Worm (Caenorhabditis elegans) whole organism, L4 larva: ENCODE measurements around the gene nlp-80.
A peak's percentile ranks its signal among the peaks of the same experiment; 100 is the strongest.

Experiments
- D1046.2 ChIP-seq: fragments of 200-800 bp; sonication (Bioruptor generic); IDR thresholded peaks from 2 replicates; pipeline ENCODE4 v1.3.6; 2022; ENCODE audit warnings: missing genetic modification characterization, missing compliant biosample characterization
- F37D6.2 ChIP-seq: sonication (generic microtip); optimal IDR thresholded peaks from 2 replicates; lab custom pipeline; 2016; ENCODE audit warnings: mild to moderate bottlenecking, missing genetic modification characterization, missing compliant biosample characterization
- F49E8.2 ChIP-seq: sonication (generic microtip); optimal IDR thresholded peaks from 2 replicates; lab custom pipeline; 2016; ENCODE audit warnings: missing compliant biosample characterization, mild to moderate bottlenecking, missing genetic modification characterization, borderline replicate concordance
- Y105C5A.15 ChIP-seq: fragments of 200-800 bp; sonication (Bioruptor generic); IDR thresholded peaks from 2 replicates; pipeline ENCODE4 v1.3.6; 2022; ENCODE audit warnings: missing genetic modification characterization, missing compliant biosample characterization
- aha-1 ChIP-seq: fragments of 150-350 bp; peaks from one replicate; lab custom pipeline; 2014; ENCODE audit warnings: missing biosample characterization, missing genetic modification characterization
- attf-4 ChIP-seq: sonication (generic microtip); optimal IDR thresholded peaks from 3 replicates; lab custom pipeline; 2017; ENCODE audit warnings: missing biosample characterization, missing genetic modification characterization
- ceh-20 ChIP-seq: fragments of 200-800 bp; sonication (Bioruptor generic); IDR thresholded peaks from 2 replicates; pipeline ENCODE4 v1.3.6; 2022; ENCODE audit warnings: missing genetic modification reagents, missing genetic modification characterization, missing compliant biosample characterization
- ceh-32 ChIP-seq: sonication (generic microtip); optimal IDR thresholded peaks from 2 replicates; lab custom pipeline; 2016; ENCODE audit warnings: mild to moderate bottlenecking, missing genetic modification characterization, missing compliant biosample characterization; ENCODE audit not compliant: poor library complexity
- ctbp-1 ChIP-seq: fragments of 200-800 bp; sonication (Bioruptor generic); IDR thresholded peaks from 2 replicates; pipeline ENCODE4 v1.3.6; 2022; ENCODE audit warnings: missing genetic modification reagents, missing genetic modification characterization, missing compliant biosample characterization
- daf-16 ChIP-seq, 3 experiments: sonication (generic microtip); optimal IDR thresholded peaks; 2 replicates each; lab custom pipeline; 2016 to 2017; ENCODE audit warnings: missing genetic modification characterization in 3 of 3, missing genetic modification reagents in 3 of 3, mild to moderate bottlenecking in 2 of 3, missing compliant biosample characterization in 2 of 3, missing biosample characterization in 1 of 3, moderate library complexity in 1 of 3
- daf-8 ChIP-seq: fragments of 200-800 bp; sonication (Bioruptor generic); IDR thresholded peaks from 2 replicates; pipeline ENCODE4 v1.3.6; 2022; ENCODE audit warnings: missing genetic modification characterization, missing compliant biosample characterization
- dmd-8 ChIP-seq: fragments of 200-800 bp; sonication (Bioruptor generic); IDR thresholded peaks from 2 replicates; pipeline ENCODE4 v1.3.6; 2022; ENCODE audit warnings: missing genetic modification characterization, missing compliant biosample characterization
- dmd-9 ChIP-seq: fragments of 200-800 bp; sonication (Bioruptor generic); IDR thresholded peaks from 2 replicates; pipeline ENCODE4 v1.3.6; 2022; ENCODE audit warnings: missing genetic modification reagents, missing genetic modification characterization, missing compliant biosample characterization
- fkh-10 ChIP-seq: fragments of 150-350 bp; optimal IDR thresholded peaks from 2 replicates; lab custom pipeline; 2014; ENCODE audit warnings: missing biosample characterization, missing genetic modification reagents, missing genetic modification characterization
- fos-1 ChIP-seq: fragments of 150-350 bp; optimal IDR thresholded peaks from 2 replicates; lab custom pipeline; 2014; ENCODE audit warnings: missing biosample characterization, missing genetic modification characterization
- gei-8 ChIP-seq: fragments of 200-800 bp; sonication (Bioruptor generic); optimal IDR thresholded peaks from 2 replicates; lab custom pipeline; 2018; ENCODE audit warnings: mild to moderate bottlenecking, missing genetic modification characterization, missing compliant biosample characterization
- hif-1 ChIP-seq, 2 experiments: sonication (generic microtip); optimal IDR thresholded peaks; 2 replicates each; lab custom pipeline; 2016 to 2017; ENCODE audit warnings: missing compliant biosample characterization in 2 of 2, missing genetic modification characterization in 2 of 2, missing genetic modification reagents in 2 of 2, missing genotype in 2 of 2, mild to moderate bottlenecking in 1 of 2
- hlh-11 ChIP-seq: fragments of 200-800 bp; sonication (Bioruptor generic); optimal IDR thresholded peaks from 2 replicates; lab custom pipeline; 2018; ENCODE audit warnings: mild to moderate bottlenecking, missing genetic modification characterization, missing compliant biosample characterization
- hmg-1.1 ChIP-seq: fragments of 200-800 bp; sonication (Bioruptor generic); IDR thresholded peaks from 2 replicates; pipeline ENCODE4 v1.3.6; 2022; ENCODE audit warnings: missing genetic modification reagents, missing genetic modification characterization, missing compliant biosample characterization
- lin-38 ChIP-seq: fragments of 200-800 bp; sonication (Bioruptor generic); IDR thresholded peaks from 2 replicates; pipeline ENCODE4 v1.3.6; 2022; ENCODE audit warnings: missing genetic modification reagents, missing genetic modification characterization, missing compliant biosample characterization
- lsy-2 ChIP-seq, 2 experiments: fragments of 150-350 bp in 1 of 2; sonication (generic microtip) in 1 of 2; optimal IDR thresholded peaks; 2 replicates each; lab custom pipeline; 2014 to 2017; ENCODE audit warnings: missing biosample characterization in 2 of 2, missing genetic modification characterization in 2 of 2
- mep-1 ChIP-seq: fragments of 150-350 bp; sonication (generic microtip); optimal IDR thresholded peaks from 3 replicates; lab custom pipeline; 2014; ENCODE audit warnings: missing biosample characterization, missing genetic modification characterization
- mxl-2 ChIP-seq: fragments of 200-800 bp; sonication (Bioruptor generic); conservative IDR thresholded peaks from 2 replicates; pipeline ENCODE4 v1.3.6; 2022; ENCODE audit warnings: missing genetic modification reagents, missing genetic modification characterization, missing compliant biosample characterization
- mxl-3 ChIP-seq: fragments of 200-800 bp; sonication (Bioruptor generic); optimal IDR thresholded peaks from 2 replicates; lab custom pipeline; 2018; ENCODE audit warnings: mild to moderate bottlenecking, missing genetic modification characterization, missing compliant biosample characterization
- nhr-11 ChIP-seq: fragments of 150-350 bp; optimal IDR thresholded peaks from 2 replicates; lab custom pipeline; 2014; ENCODE audit warnings: missing biosample characterization, missing genetic modification characterization
- nhr-237 ChIP-seq: sonication (generic microtip); optimal IDR thresholded peaks from 2 replicates; lab custom pipeline; 2017; ENCODE audit warnings: missing biosample characterization, missing genetic modification characterization
- nhr-28 ChIP-seq: fragments of 150-350 bp; optimal IDR thresholded peaks from 2 replicates; lab custom pipeline; 2014; ENCODE audit warnings: missing biosample characterization, missing genetic modification characterization
- nhr-41 ChIP-seq: fragments of 200-800 bp; sonication (Bioruptor generic); IDR thresholded peaks from 2 replicates; pipeline ENCODE4 v1.3.6; 2022; ENCODE audit warnings: missing genetic modification reagents, missing genetic modification characterization, missing compliant biosample characterization
- nhr-6 ChIP-seq: fragments of 150-350 bp; optimal IDR thresholded peaks from 2 replicates; lab custom pipeline; 2014; ENCODE audit warnings: missing biosample characterization, missing genetic modification characterization
- nhr-76 ChIP-seq: fragments of 150-350 bp; optimal IDR thresholded peaks from 2 replicates; lab custom pipeline; 2014; ENCODE audit warnings: missing biosample characterization, missing genetic modification characterization
- nhr-77 ChIP-seq: fragments of 150-350 bp; optimal IDR thresholded peaks from 2 replicates; lab custom pipeline; 2014; ENCODE audit warnings: missing biosample characterization, missing genetic modification characterization
- pha-4 ChIP-seq, 2 experiments: fragments of 150-350 bp in 1 of 2; fragments of 200-800 bp in 1 of 2; sonication (Bioruptor generic) in 1 of 2; IDR thresholded peaks in 1 of 2; optimal IDR thresholded peaks in 1 of 2; 2 replicates each; pipeline versions ENCODE4 v1.3.6 to Lab custom; 2014 to 2022; ENCODE audit warnings: missing genetic modification characterization in 2 of 2, missing genetic modification reagents in 2 of 2, missing biosample characterization in 1 of 2, missing compliant biosample characterization in 1 of 2
- pqm-1 ChIP-seq: sonication (generic microtip); optimal IDR thresholded peaks from 2 replicates; lab custom pipeline; 2017; ENCODE audit warnings: missing biosample characterization, missing genetic modification characterization
- set-16 ChIP-seq: fragments of 200-800 bp; sonication (Bioruptor generic); IDR thresholded peaks from 2 replicates; pipeline ENCODE4 v1.3.6; 2022; ENCODE audit warnings: missing genetic modification reagents, missing genetic modification characterization, missing compliant biosample characterization
- skn-1 ChIP-seq: fragments of 150-350 bp; optimal IDR thresholded peaks from 2 replicates; lab custom pipeline; 2014; ENCODE audit warnings: missing biosample characterization, missing genetic modification characterization
- snpc-1.2 ChIP-seq: fragments of 200-800 bp; sonication (Bioruptor generic); IDR thresholded peaks from 2 replicates; pipeline ENCODE4 v1.3.6; 2022; ENCODE audit warnings: missing genetic modification reagents, missing genetic modification characterization, missing compliant biosample characterization
- snpc-4 ChIP-seq: fragments of 150-350 bp; optimal IDR thresholded peaks from 2 replicates; lab custom pipeline; 2014; ENCODE audit warnings: missing biosample characterization, missing genetic modification characterization
- tag-97 ChIP-seq: fragments of 200-800 bp; sonication (Bioruptor generic); IDR thresholded peaks from 2 replicates; pipeline ENCODE4 v1.3.6; 2022; ENCODE audit warnings: missing genetic modification characterization, missing compliant biosample characterization
- unc-39 ChIP-seq: sonication (generic microtip); optimal IDR thresholded peaks from 2 replicates; lab custom pipeline; 2017; ENCODE audit warnings: missing biosample characterization, missing genetic modification characterization
- zag-1 ChIP-seq: fragments of 150-350 bp; optimal IDR thresholded peaks from 2 replicates; lab custom pipeline; 2014; ENCODE audit warnings: missing biosample characterization, missing genetic modification characterization
- zfp-2 ChIP-seq: sonication (generic microtip); optimal IDR thresholded peaks from 2 replicates; lab custom pipeline; 2016; ENCODE audit warnings: mild to moderate bottlenecking, missing genetic modification characterization, missing compliant biosample characterization
- zip-11 ChIP-seq: fragments of 200-800 bp; sonication (Bioruptor generic); IDR thresholded peaks from 2 replicates; pipeline ENCODE4 v1.3.6; 2022; ENCODE audit warnings: missing genetic modification characterization, missing compliant biosample characterization
- ztf-11 ChIP-seq: fragments of 150-350 bp; optimal IDR thresholded peaks from 2 replicates; lab custom pipeline; 2014; ENCODE audit warnings: missing biosample characterization, missing genetic modification characterization

Gene nlp-80

ce11 chrV:11074448-11074847 lies 9.0 kb upstream of the nlp-80 start, which contains the start of gene act-3:
Gene act-3 (minus strand): TSS chrV:11074498.
- peak; percentile 17; the same call in 1 of the 2 replicates for TF ChIP-seq snpc-1.2 (GFP tag; lab: Robert Waterston, UW)
- TF ChIP-seq aha-1 (tag; lab: Kevin White, UChicago): peak; percentile 32
- TF ChIP-seq attf-4: no peak
- peak; percentile 46 for TF ChIP-seq nhr-11 (tag; lab: Kevin White, UChicago)
- no peak for TF ChIP-seq mep-1
- peak; percentile 45 for TF ChIP-seq set-16 (GFP tag; lab: Robert Waterston, UW)
- peak; percentile 22 for TF ChIP-seq nhr-28 (tag; lab: Kevin White, UChicago)
- no peak for TF ChIP-seq fkh-10 (GFP tag; lab: Kevin White, UChicago)
- no peak for TF ChIP-seq gei-8 (GFP tag; lab: Kevin White, UChicago)
- no peak for TF ChIP-seq F49E8.2 (tag; lab: Kevin White, UChicago)
- TF ChIP-seq lin-38 (GFP tag; lab: Robert Waterston, UW): no peak
- TF ChIP-seq hlh-11 (tag; lab: Kevin White, UChicago): peak; percentile 40
- no peak for TF ChIP-seq pqm-1
- TF ChIP-seq pha-4 (GFP tag; IDR thresholded peaks at IDR 0.05; lab: Robert Waterston, UW): peak; percentile 47; the same call in 1 of the 2 replicates
- no peak for TF ChIP-seq pha-4 (tag; optimal IDR thresholded peaks at IDR 0.05; lab: Kevin White, UChicago)
- no peak for TF ChIP-seq nhr-6 (tag; lab: Kevin White, UChicago)
- peak in 1 of 2 experiments; percentile 47 for TF ChIP-seq daf-16 (GFP tag; optimal IDR thresholded peaks at IDR 0.05; lab: Kevin White, UChicago)
- no peak for TF ChIP-seq daf-16 (tag; optimal IDR thresholded peaks at IDR 0.05; lab: Kevin White, UChicago)
- TF ChIP-seq ctbp-1 (GFP tag; lab: Robert Waterston, UW): 0 out of 2 replicates have a peak, but pooled peaks have one; percentile 10
- no peak for TF ChIP-seq daf-8 (GFP tag; lab: Robert Waterston, UW)
- TF ChIP-seq dmd-9 (GFP tag; lab: Robert Waterston, UW): no peak
- no peak for TF ChIP-seq F37D6.2
- TF ChIP-seq zip-11 (GFP tag; lab: Robert Waterston, UW): no peak
- peak; percentile 9 for TF ChIP-seq mxl-3 (GFP tag; lab: Kevin White, UChicago)
- no peak for TF ChIP-seq hmg-1.1 (GFP tag; lab: Robert Waterston, UW)

ce11 chrV:11073354-11073753 lies 7.9 kb upstream of the nlp-80 start:
- no peak for TF ChIP-seq daf-8 (GFP tag; lab: Robert Waterston, UW)
- TF ChIP-seq aha-1 (tag; lab: Kevin White, UChicago): no peak
- TF ChIP-seq set-16 (GFP tag; lab: Robert Waterston, UW): no peak
- TF ChIP-seq zag-1 (tag; lab: Kevin White, UChicago): no peak
- no peak for TF ChIP-seq dmd-8 (GFP tag; lab: Robert Waterston, UW)
- no peak for TF ChIP-seq tag-97 (GFP tag; lab: Robert Waterston, UW)
- TF ChIP-seq daf-16 (GFP tag; optimal IDR thresholded peaks at IDR 0.05; lab: Kevin White, UChicago): no peak
- TF ChIP-seq daf-16 (tag; optimal IDR thresholded peaks at IDR 0.05; lab: Kevin White, UChicago): no peak
- TF ChIP-seq nhr-77 (tag; lab: Kevin White, UChicago): no peak
- no peak for TF ChIP-seq fkh-10 (GFP tag; lab: Kevin White, UChicago)
- TF ChIP-seq ceh-32 (tag; lab: Kevin White, UChicago): no peak
- no peak for TF ChIP-seq ceh-20 (GFP tag; lab: Robert Waterston, UW)
- TF ChIP-seq nhr-237 (tag; lab: Kevin White, UChicago): no peak
- TF ChIP-seq nhr-11 (tag; lab: Kevin White, UChicago): no peak
- TF ChIP-seq nhr-76 (tag; lab: Kevin White, UChicago): no peak
- no peak for TF ChIP-seq pha-4 (GFP tag; IDR thresholded peaks at IDR 0.05; lab: Robert Waterston, UW)
- TF ChIP-seq pha-4 (tag; optimal IDR thresholded peaks at IDR 0.05; lab: Kevin White, UChicago): no peak
- TF ChIP-seq mxl-2 (GFP tag; lab: Robert Waterston, UW): no peak

- TF ChIP-seq fos-1 (peak; percentile 22), dmd-9 (GFP tag; lab: Robert Waterston, UW) (no peak), nhr-6 (tag; lab: Kevin White, UChicago) (no peak)
Measured at ce11 chrV:11071453-11071852, 6.0 kb upstream of the nlp-80 start.

- TF ChIP-seq ceh-20 (GFP tag; lab: Robert Waterston, UW) (no peak), skn-1 (tag; lab: Kevin White, UChicago) (no peak), lin-38 (GFP tag; lab: Robert Waterston, UW) (no peak), F49E8.2 (tag; lab: Kevin White, UChicago) (no peak), nhr-41 (GFP tag; lab: Robert Waterston, UW) (no peak), hmg-1.1 (GFP tag; lab: Robert Waterston, UW) (no peak), ztf-11 (no peak), zag-1 (tag; lab: Kevin White, UChicago) (no peak), hif-1 (tag; optimal IDR thresholded peaks at IDR 0.05; lab: Kevin White, UChicago) (no peak), mxl-3 (GFP tag; lab: Kevin White, UChicago) (no peak), dmd-8 (GFP tag; lab: Robert Waterston, UW) (no peak), snpc-4 (tag; lab: Kevin White, UChicago) (no peak), Y105C5A.15 (GFP tag; lab: Robert Waterston, UW) (no peak), ceh-32 (tag; lab: Kevin White, UChicago) (no peak), pqm-1 (peak; percentile 69), lsy-2 (tag; optimal IDR thresholded peaks at IDR 0.05; lab: Kevin White, UChicago) (peak in 1 of 2 experiments; percentile 27), unc-39 (tag; lab: Kevin White, UChicago) (no peak), D1046.2 (GFP tag; lab: Robert Waterston, UW) (no peak), zfp-2 (tag; lab: Kevin White, UChicago) (no peak)
Measured at ce11 chrV:11070388-11070787, 5.0 kb upstream of the nlp-80 start.
